Worm (Caenorhabditis elegans) whole organism, young adult: ENCODE measurements around the gene bec-1.
A peak's percentile ranks its signal among the peaks of the same experiment; 100 is the strongest.

Experiments used
- B0261.1 ChIP-seq: sonication (generic microtip); optimal IDR thresholded peaks from 2 replicates; lab custom pipeline; 2016; ENCODE audit warnings: mild to moderate bottlenecking, missing genetic modification characterization, moderate library complexity, missing compliant biosample characterization
- B0336.3 ChIP-seq: fragments of 200-800 bp; sonication (Bioruptor generic); IDR thresholded peaks from 2 replicates; pipeline ENCODE4 v1.3.6; 2022; ENCODE audit warnings: missing genetic modification characterization, missing compliant biosample characterization
- C17E4.6 ChIP-seq: fragments of 200-800 bp; sonication (Bioruptor generic); IDR thresholded peaks from 2 replicates; pipeline ENCODE4 v1.3.6; 2022; ENCODE audit warnings: missing genetic modification reagents, missing genetic modification characterization, missing compliant biosample characterization
- F55B11.4 ChIP-seq: sonication (generic microtip); optimal IDR thresholded peaks from 2 replicates; lab custom pipeline; 2016; ENCODE audit warnings: missing compliant biosample characterization, missing genetic modification characterization, borderline replicate concordance; ENCODE audit not compliant: insufficient read depth
- F57A8.1 ChIP-seq: fragments of 200-800 bp; sonication (Bioruptor generic); optimal IDR thresholded peaks from 2 replicates; lab custom pipeline; 2018; ENCODE audit warnings: mild to moderate bottlenecking, missing genetic modification characterization, moderate library complexity, missing compliant biosample characterization
- K11D2.4 ChIP-seq: fragments of 200-800 bp; sonication (Bioruptor generic); IDR thresholded peaks from 2 replicates; pipeline ENCODE4 v1.3.6; 2022; ENCODE audit warnings: missing genetic modification reagents, missing genetic modification characterization, missing compliant biosample characterization
- T26A5.8 ChIP-seq: sonication (generic microtip); optimal IDR thresholded peaks from 2 replicates; lab custom pipeline; 2016; ENCODE audit warnings: missing genetic modification characterization, missing compliant biosample characterization
- Y53F4B.3 ChIP-seq: fragments of 200-800 bp; sonication (Bioruptor generic); IDR thresholded peaks from 2 replicates; pipeline ENCODE4 v1.3.6; 2022; ENCODE audit warnings: missing genetic modification reagents, missing genetic modification characterization, missing compliant biosample characterization
- Y67H2A.10 ChIP-seq: fragments of 200-800 bp; sonication (Bioruptor generic); conservative IDR thresholded peaks from 2 replicates; pipeline ENCODE4 v1.3.6; 2022; ENCODE audit warnings: missing genetic modification reagents, missing genetic modification characterization, missing compliant biosample characterization
- Y79H2A.3 ChIP-seq: fragments of 200-800 bp; sonication (Bioruptor generic); conservative IDR thresholded peaks from 2 replicates; pipeline ENCODE4 v1.3.6; 2022; ENCODE audit warnings: missing genetic modification reagents, missing genetic modification characterization, missing compliant biosample characterization
- aptf-3 ChIP-seq: fragments of 200-800 bp; sonication (Bioruptor generic); IDR thresholded peaks from 2 replicates; pipeline ENCODE4 v1.3.6; 2022; ENCODE audit warnings: missing genetic modification characterization, missing compliant biosample characterization
- athp-1 ChIP-seq: sonication (generic microtip); optimal IDR thresholded peaks from 2 replicates; lab custom pipeline; 2017; ENCODE audit warnings: mild to moderate bottlenecking, missing genetic modification characterization, missing compliant biosample characterization
- attf-5 ChIP-seq: fragments of 200-800 bp; sonication (Bioruptor generic); optimal IDR thresholded peaks from 2 replicates; lab custom pipeline; 2018; ENCODE audit warnings: mild to moderate bottlenecking, missing genetic modification characterization, missing compliant biosample characterization
- cebp-1 ChIP-seq, 2 experiments: fragments of 200-800 bp in 1 of 2; sonication (Bioruptor generic) in 1 of 2; sonication (generic microtip) in 1 of 2; IDR thresholded peaks in 1 of 2; optimal IDR thresholded peaks in 1 of 2; 2 replicates each; pipeline versions ENCODE4 v1.3.6 to Lab custom; 2017 to 2022; ENCODE audit warnings: missing compliant biosample characterization in 2 of 2, missing genetic modification characterization in 2 of 2, mild to moderate bottlenecking in 1 of 2, missing genetic modification reagents in 1 of 2, moderate library complexity in 1 of 2
- cebp-2 ChIP-seq: fragments of 200-800 bp; sonication (Bioruptor generic); IDR thresholded peaks from 2 replicates; pipeline ENCODE4 v1.3.6; 2022; ENCODE audit warnings: missing genetic modification characterization, missing compliant biosample characterization
- ceh-100 ChIP-seq: fragments of 200-800 bp; sonication (Bioruptor generic); IDR thresholded peaks from 2 replicates; pipeline ENCODE4 v1.3.6; 2022; ENCODE audit warnings: missing genetic modification reagents, missing genetic modification characterization, missing compliant biosample characterization
- him-1 ChIP-seq: sonication (generic microtip); optimal IDR thresholded peaks from 2 replicates; lab custom pipeline; 2016; ENCODE audit warnings: missing genotype, missing genetic modification reagents, missing genetic modification characterization, missing compliant biosample characterization
- hlh-26 ChIP-seq: fragments of 200-800 bp; sonication (Bioruptor generic); conservative IDR thresholded peaks from 2 replicates; pipeline ENCODE4 v1.3.6; 2022; ENCODE audit warnings: missing genetic modification reagents, missing genetic modification characterization, missing compliant biosample characterization
- hmg-1.2 ChIP-seq: fragments of 200-800 bp; sonication (Bioruptor generic); IDR thresholded peaks from 2 replicates; pipeline ENCODE4 v1.3.6; 2022; ENCODE audit warnings: missing genetic modification reagents, missing genetic modification characterization, missing compliant biosample characterization
- hmg-20 ChIP-seq: fragments of 200-800 bp; sonication (Bioruptor generic); IDR thresholded peaks from 2 replicates; pipeline ENCODE4 v1.3.6; 2022; ENCODE audit warnings: missing genetic modification reagents, missing genetic modification characterization, missing compliant biosample characterization
- let-526 ChIP-seq: fragments of 200-800 bp; sonication (Bioruptor generic); IDR thresholded peaks from 2 replicates; pipeline ENCODE4 v1.3.6; 2022; ENCODE audit warnings: missing genetic modification reagents, missing genetic modification characterization, missing compliant biosample characterization
- lin-35 ChIP-seq, 3 experiments: fragments of 150-350 bp in 2 of 3; sonication (generic microtip) in 1 of 3; optimal IDR thresholded peaks; 2 replicates each; lab custom pipeline; 2014 to 2018; ENCODE audit warnings: missing biosample characterization in 3 of 3, missing genetic modification characterization in 3 of 3, missing genetic modification reagents in 3 of 3
- lin-40 ChIP-seq: sonication (generic microtip); optimal IDR thresholded peaks from 2 replicates; lab custom pipeline; 2016; ENCODE audit warnings: missing genetic modification characterization, mild to moderate bottlenecking, missing compliant biosample characterization, missing genotype, missing genetic modification reagents
- lir-1 ChIP-seq: fragments of 200-800 bp; sonication (Bioruptor generic); conservative IDR thresholded peaks from 2 replicates; pipeline ENCODE4 v1.3.6; 2022; ENCODE audit warnings: missing genetic modification reagents, missing genetic modification characterization, missing compliant biosample characterization
- mcd-1 ChIP-seq: fragments of 200-800 bp; sonication (Bioruptor generic); IDR thresholded peaks from 2 replicates; pipeline ENCODE4 v1.3.6; 2022; ENCODE audit warnings: missing genetic modification reagents, missing genetic modification characterization, missing compliant biosample characterization
- mel-28 ChIP-seq: sonication (generic microtip); optimal IDR thresholded peaks from 2 replicates; lab custom pipeline; 2016; ENCODE audit warnings: borderline replicate concordance, mild to moderate bottlenecking, missing genetic modification characterization, missing compliant biosample characterization
- nhr-179 ChIP-seq: sonication (generic microtip); optimal IDR thresholded peaks from 2 replicates; lab custom pipeline; 2016; ENCODE audit warnings: mild to moderate bottlenecking, missing genetic modification characterization, missing compliant biosample characterization
- nhr-27 ChIP-seq: fragments of 200-800 bp; sonication (Bioruptor generic); optimal IDR thresholded peaks from 2 replicates; lab custom pipeline; 2018; ENCODE audit warnings: mild to moderate bottlenecking, missing genetic modification characterization, moderate library complexity, missing compliant biosample characterization
- nhr-80 ChIP-seq: sonication (generic microtip); optimal IDR thresholded peaks from 2 replicates; lab custom pipeline; 2016; ENCODE audit warnings: missing genetic modification characterization, missing compliant biosample characterization
- repo-1 ChIP-seq: sonication (generic microtip); optimal IDR thresholded peaks from 2 replicates; lab custom pipeline; 2017; ENCODE audit warnings: mild to moderate bottlenecking, missing genetic modification characterization, missing compliant biosample characterization
- somi-1 ChIP-seq: fragments of 200-800 bp; sonication (Bioruptor generic); optimal IDR thresholded peaks from 2 replicates; lab custom pipeline; 2018; ENCODE audit warnings: mild to moderate bottlenecking, missing genetic modification characterization, missing compliant biosample characterization
- sptf-2 ChIP-seq: fragments of 200-800 bp; sonication (Bioruptor generic); optimal IDR thresholded peaks from 2 replicates; lab custom pipeline; 2018; ENCODE audit warnings: mild to moderate bottlenecking, missing genetic modification characterization, missing compliant biosample characterization
- tbp1 ChIP-seq: fragments of 200-800 bp; sonication (Bioruptor generic); optimal IDR thresholded peaks from 2 replicates; lab custom pipeline; 2018; ENCODE audit warnings: mild to moderate bottlenecking, missing genetic modification characterization, missing compliant biosample characterization
- tbx-9 ChIP-seq: sonication (generic microtip); optimal IDR thresholded peaks from 2 replicates; lab custom pipeline; 2016; ENCODE audit warnings: borderline replicate concordance, missing genetic modification characterization, inconsistent platforms, missing compliant biosample characterization
- zfh-2 ChIP-seq: fragments of 200-800 bp; sonication (Bioruptor generic); conservative IDR thresholded peaks from 2 replicates; pipeline ENCODE4 v1.3.6; 2022; ENCODE audit warnings: missing genetic modification reagents, missing genetic modification characterization, missing compliant biosample characterization
- ztf-25 ChIP-seq: fragments of 200-800 bp; sonication (Bioruptor generic); IDR thresholded peaks from 2 replicates; pipeline ENCODE4 v1.3.6; 2022; ENCODE audit warnings: missing genetic modification reagents, missing genetic modification characterization, missing compliant biosample characterization

Gene bec-1

ce11 chrIV:5674435-5674834 lies 10.2 kb upstream of the bec-1 start, which contains the start of gene srd-5:
Gene srd-5, minus strand, starts transcription at chrIV:5674535.
- no peak for TF ChIP-seq nhr-27 (tag; lab: Kevin White, UChicago)
- no peak for TF ChIP-seq ztf-25 (GFP tag; lab: Robert Waterston, UW)
- TF ChIP-seq nhr-80 = no peak
- TF ChIP-seq mcd-1 (GFP tag; lab: Robert Waterston, UW) = no peak
- TF ChIP-seq cebp-2 = no peak
- TF ChIP-seq hlh-26 (GFP tag; lab: Robert Waterston, UW) = no peak
- no peak for TF ChIP-seq B0261.1
- no peak for TF ChIP-seq sptf-2 (GFP tag; lab: Kevin White, UChicago)
- no peak for TF ChIP-seq Y79H2A.3 (GFP tag; lab: Robert Waterston, UW)

- TF ChIP-seq let-526 (GFP tag; lab: Robert Waterston, UW) (no peak), cebp-1 (GFP tag; IDR thresholded peaks at IDR 0.05; lab: Robert Waterston, UW) (no peak), cebp-1 (tag; optimal IDR thresholded peaks at IDR 0.05; lab: Kevin White, UChicago) (no peak), ceh-100 (GFP tag; lab: Robert Waterston, UW) (no peak), somi-1 (GFP tag; lab: Kevin White, UChicago) (no peak), zfh-2 (GFP tag; lab: Robert Waterston, UW) (no peak), tbx-9 (tag; lab: Kevin White, UChicago) (no peak), K11D2.4 (GFP tag; lab: Robert Waterston, UW) (no peak), athp-1 (tag; lab: Kevin White, UChicago) (no peak), lin-40 (tag; lab: Kevin White, UChicago) (no peak), F57A8.1 (GFP tag; lab: Kevin White, UChicago) (no peak)
These were observed 7.1 kb upstream of the bec-1 start for ce11 chrIV:5671325-5671724.

- TF ChIP-seq B0336.3 (GFP tag; lab: Robert Waterston, UW) (no peak), aptf-3 (GFP tag; lab: Robert Waterston, UW) (no peak), Y67H2A.10 (GFP tag; lab: Robert Waterston, UW) (no peak), lir-1 (GFP tag; lab: Robert Waterston, UW) (no peak), attf-5 (GFP tag; lab: Kevin White, UChicago) (no peak), F55B11.4 (tag; lab: Kevin White, UChicago) (no peak), hmg-20 (no peak), hlh-26 (GFP tag; lab: Robert Waterston, UW) (no peak), lin-35 (GFP tag; optimal IDR thresholded peaks at IDR 0.05; lab: Kevin White, UChicago) (no peak), Y53F4B.3 (no peak), mel-28 (no peak), C17E4.6 (no peak), tbp1 (GFP tag; lab: Kevin White, UChicago) (no peak), T26A5.8 (no peak)
These were observed 5.2 kb upstream of the bec-1 start, which contains the start of gene T19E7.6 for ce11 chrIV:5669459-5669858. Gene T19E7.6, minus strand, starts transcription at chrIV:5669503.

ce11 chrIV:5667191-5667590 lies 3.0 kb upstream of the bec-1 start:
- peak; percentile 5 for TF ChIP-seq nhr-80
- no peak for TF ChIP-seq repo-1 (tag; lab: Kevin White, UChicago)
- TF ChIP-seq hmg-1.2 (GFP tag; lab: Robert Waterston, UW) = peak; percentile 19; the same call in 1 of the 2 replicates
- no peak for TF ChIP-seq him-1 (tag; lab: Kevin White, UChicago)
- TF ChIP-seq cebp-1 (GFP tag; IDR thresholded peaks at IDR 0.05; lab: Robert Waterston, UW) = no peak
- TF ChIP-seq cebp-1 (tag; optimal IDR thresholded peaks at IDR 0.05; lab: Kevin White, UChicago) = peak; percentile 19
- no peak for TF ChIP-seq nhr-179 (tag; lab: Kevin White, UChicago)
